Worm (Caenorhabditis elegans) whole organism, L2 larva: ENCODE measurements around the gene F29B9.8.

ENCODE experiments used
- F13H6.1 ChIP-seq: sonication (generic microtip); optimal IDR thresholded peaks from 2 replicates; lab custom pipeline; 2016; ENCODE audit warnings: missing genetic modification characterization, missing compliant biosample characterization
- R02D3.7 ChIP-seq: fragments of 150-350 bp; optimal IDR thresholded peaks from 2 replicates; lab custom pipeline; 2014; ENCODE audit warnings: missing biosample characterization, missing genetic modification characterization
- Y55F3AM.14 ChIP-seq: fragments of 200-800 bp; sonication (Bioruptor generic); optimal IDR thresholded peaks from 2 replicates; lab custom pipeline; 2018; ENCODE audit warnings: mild to moderate bottlenecking, missing genetic modification characterization, missing compliant biosample characterization
- alr-1 ChIP-seq: fragments of 150-350 bp; optimal IDR thresholded peaks from 2 replicates; lab custom pipeline; 2014; ENCODE audit warnings: missing biosample characterization, missing genetic modification characterization
- blmp-1 ChIP-seq: sonication (generic microtip); optimal IDR thresholded peaks from 2 replicates; lab custom pipeline; 2017; ENCODE audit warnings: missing genetic modification characterization, mild to moderate bottlenecking, missing compliant biosample characterization, antibody characterized with exemption, moderate library complexity; ENCODE audit not compliant: insufficient read depth
- ceh-16 ChIP-seq: fragments of 150-350 bp; optimal IDR thresholded peaks from 2 replicates; lab custom pipeline; 2014; ENCODE audit warnings: missing biosample characterization, missing genetic modification characterization
- crh-2 ChIP-seq: sonication (generic microtip); optimal IDR thresholded peaks from 2 replicates; lab custom pipeline; 2017; ENCODE audit warnings: missing biosample characterization, missing genetic modification characterization
- dmd-4 ChIP-seq: sonication (generic microtip); optimal IDR thresholded peaks from 2 replicates; lab custom pipeline; 2017; ENCODE audit warnings: missing biosample characterization, missing genetic modification characterization
- elt-1 ChIP-seq: fragments of 150-350 bp; optimal IDR thresholded peaks from 2 replicates; lab custom pipeline; 2014; ENCODE audit warnings: missing biosample characterization, missing genetic modification characterization
- elt-3 ChIP-seq: sonication (generic microtip); optimal IDR thresholded peaks from 2 replicates; lab custom pipeline; 2017; ENCODE audit warnings: missing biosample characterization, missing genetic modification characterization
- fos-1 ChIP-seq: fragments of 150-350 bp; optimal IDR thresholded peaks from 2 replicates; lab custom pipeline; 2014; ENCODE audit warnings: missing biosample characterization, missing genetic modification characterization
- gmeb-1 ChIP-seq: fragments of 150-350 bp; optimal IDR thresholded peaks from 2 replicates; lab custom pipeline; 2014; ENCODE audit warnings: missing biosample characterization, missing genetic modification characterization
- lin-11 ChIP-seq: fragments of 150-350 bp; sonication (generic microtip); optimal IDR thresholded peaks from 2 replicates; lab custom pipeline; 2014; ENCODE audit warnings: missing biosample characterization, missing genetic modification characterization, inconsistent platforms, mixed read lengths
- lsy-2 ChIP-seq, 2 experiments: fragments of 150-350 bp in 1 of 2; sonication (generic microtip) in 1 of 2; optimal IDR thresholded peaks; 2 replicates each; lab custom pipeline; 2014 to 2017; ENCODE audit warnings: missing biosample characterization in 2 of 2, missing genetic modification characterization in 2 of 2
- mbf-1 ChIP-seq: sonication (generic microtip); optimal IDR thresholded peaks from 2 replicates; lab custom pipeline; 2017; ENCODE audit warnings: missing biosample characterization, missing genetic modification characterization
- mdl-1 ChIP-seq, 2 experiments: fragments of 150-350 bp in 1 of 2; sonication (generic microtip) in 1 of 2; optimal IDR thresholded peaks; 2 replicates each; lab custom pipeline; 2017; ENCODE audit warnings: missing biosample characterization in 2 of 2, missing genetic modification characterization in 2 of 2
- nhr-129 ChIP-seq: fragments of 150-350 bp; optimal IDR thresholded peaks from 2 replicates; lab custom pipeline; 2014; ENCODE audit warnings: missing biosample characterization, missing genetic modification characterization
- nhr-21 ChIP-seq: fragments of 150-350 bp; optimal IDR thresholded peaks from 2 replicates; lab custom pipeline; 2014; ENCODE audit warnings: missing biosample characterization, missing genetic modification characterization
- nhr-237 ChIP-seq: fragments of 150-350 bp; optimal IDR thresholded peaks from 2 replicates; lab custom pipeline; 2014; ENCODE audit warnings: missing biosample characterization, missing genetic modification characterization
- nhr-25 ChIP-seq: fragments of 150-350 bp; sonication (generic microtip); optimal IDR thresholded peaks from 3 replicates; lab custom pipeline; 2014; ENCODE audit warnings: missing biosample characterization, missing genetic modification characterization
- nhr-6 ChIP-seq: fragments of 150-350 bp; optimal IDR thresholded peaks from 2 replicates; lab custom pipeline; 2014; ENCODE audit warnings: missing biosample characterization, missing genetic modification characterization
- nhr-77 ChIP-seq: fragments of 150-350 bp; optimal IDR thresholded peaks from 2 replicates; lab custom pipeline; 2014; ENCODE audit warnings: missing biosample characterization, missing genetic modification characterization
- sem-4 ChIP-seq: fragments of 150-350 bp; optimal IDR thresholded peaks from 2 replicates; lab custom pipeline; 2014; ENCODE audit warnings: missing biosample characterization, missing genetic modification reagents, missing genetic modification characterization
- skn-1 ChIP-seq: sonication (generic microtip); optimal IDR thresholded peaks from 2 replicates; lab custom pipeline; 2017; ENCODE audit warnings: missing biosample characterization, missing genetic modification characterization
- sma-9 ChIP-seq, 2 experiments: fragments of 150-350 bp in 1 of 2; sonication (generic microtip) in 1 of 2; optimal IDR thresholded peaks; 2 replicates each; lab custom pipeline; 2014 to 2016; ENCODE audit warnings: missing genetic modification characterization in 2 of 2, mild to moderate bottlenecking in 1 of 2, missing biosample characterization in 1 of 2, missing compliant biosample characterization in 1 of 2, missing genetic modification reagents in 1 of 2, moderate library complexity in 1 of 2
- snpc-4 ChIP-seq: fragments of 150-350 bp; optimal IDR thresholded peaks from 2 replicates; lab custom pipeline; 2014; ENCODE audit warnings: missing biosample characterization, missing genetic modification characterization
- unc-39 ChIP-seq: fragments of 150-350 bp; optimal IDR thresholded peaks from 2 replicates; lab custom pipeline; 2014; ENCODE audit warnings: missing biosample characterization, missing genetic modification characterization
- unc-55 ChIP-seq: fragments of 150-350 bp; sonication (generic microtip); optimal IDR thresholded peaks from 3 replicates; lab custom pipeline; 2014; ENCODE audit warnings: missing biosample characterization, missing genetic modification reagents, missing genetic modification characterization
- zag-1 ChIP-seq: fragments of 150-350 bp; optimal IDR thresholded peaks from 2 replicates; lab custom pipeline; 2014; ENCODE audit warnings: missing biosample characterization, missing genetic modification characterization
- ztf-1 ChIP-seq: fragments of 200-800 bp; sonication (Bioruptor generic); conservative IDR thresholded peaks from 2 replicates; pipeline ENCODE4 v1.3.6; 2022; ENCODE audit warnings: missing genetic modification characterization, missing compliant biosample characterization
- ztf-4 ChIP-seq: fragments of 150-350 bp; optimal IDR thresholded peaks from 2 replicates; lab custom pipeline; 2014; ENCODE audit warnings: missing biosample characterization, missing genetic modification characterization

The F29B9.8 gene

DNA sequence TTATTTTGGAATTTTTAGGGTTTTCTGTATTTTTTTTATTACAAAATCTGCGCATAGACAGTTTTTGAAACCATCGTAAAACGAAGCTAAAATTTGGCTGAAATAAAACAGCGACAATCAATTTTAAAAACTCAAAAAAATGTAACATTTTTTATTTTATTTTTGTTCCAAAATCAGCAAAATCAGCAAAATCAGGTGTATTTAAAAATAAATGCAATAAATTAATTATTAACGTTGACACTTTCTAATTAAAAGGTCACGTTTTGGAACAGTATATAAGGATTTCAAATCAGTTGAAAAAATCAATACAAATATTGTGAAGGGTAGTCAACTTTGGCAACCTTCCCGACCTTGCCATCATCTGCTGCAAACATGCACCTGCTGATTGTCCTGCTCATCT is 14.1 kb upstream of the F29B9.8 start, which contains the start of gene R105.1:
Gene R105.1, plus strand, starts transcription at position 301 of the 400 bp plus-strand sequence.
- TF ChIP-seq nhr-77 (tag; lab: Kevin White, UChicago), result no peak
- no peak for TF ChIP-seq skn-1 (tag; lab: Kevin White, UChicago)
- no peak for TF ChIP-seq mdl-1 (tag; optimal IDR thresholded peaks at IDR 0.05; lab: Kevin White, UChicago)
- TF ChIP-seq unc-55 (GFP tag; lab: Kevin White, UChicago), result no peak
- TF ChIP-seq ztf-4 (tag; lab: Kevin White, UChicago), result no peak
- TF ChIP-seq gmeb-1 (tag; lab: Kevin White, UChicago), result no peak
- TF ChIP-seq crh-2 (tag; lab: Kevin White, UChicago), result no peak
- TF ChIP-seq lin-11, result no peak
- no peak for TF ChIP-seq elt-3 (tag; lab: Kevin White, UChicago)
- TF ChIP-seq mbf-1 (tag; lab: Kevin White, UChicago), result no peak
- no peak for TF ChIP-seq Y55F3AM.14
- no peak for TF ChIP-seq nhr-237 (tag; lab: Kevin White, UChicago)
- TF ChIP-seq fos-1 (tag; lab: Kevin White, UChicago), result no peak

DNA sequence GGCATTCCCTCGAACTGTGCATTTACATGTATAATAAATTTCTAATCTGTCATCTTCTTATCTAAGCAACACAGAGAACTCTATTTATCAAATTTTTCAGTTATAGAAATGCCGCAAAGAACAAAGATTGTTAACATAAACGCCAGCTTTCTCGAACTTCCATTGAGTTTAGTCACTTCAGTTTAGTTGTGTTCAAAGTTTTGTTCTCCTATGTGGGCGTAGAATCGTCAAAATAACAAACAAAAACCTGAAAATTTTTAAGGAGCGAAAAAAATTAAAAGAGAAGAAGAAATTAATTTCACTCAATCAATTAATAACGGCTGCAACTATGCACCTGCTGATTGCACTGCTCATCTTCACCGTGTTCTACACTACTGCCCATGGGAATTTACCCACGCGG is 11.5 kb upstream of the F29B9.8 start, which contains the start of gene R105.5:
Gene R105.5, plus strand, starts transcription at position 301 of the 400 bp plus-strand sequence.
- no peak for TF ChIP-seq sem-4
- no peak for TF ChIP-seq alr-1 (tag; lab: Kevin White, UChicago)
- no peak for TF ChIP-seq unc-55 (GFP tag; lab: Kevin White, UChicago)
- TF ChIP-seq sma-9 (GFP tag; optimal IDR thresholded peaks at IDR 0.05; lab: Kevin White, UChicago), result no peak
- no peak for TF ChIP-seq sma-9 (tag; optimal IDR thresholded peaks at IDR 0.05; lab: Kevin White, UChicago)
- no peak for TF ChIP-seq dmd-4 (tag; lab: Kevin White, UChicago)
- no peak for TF ChIP-seq mbf-1 (tag; lab: Kevin White, UChicago)
- no peak for TF ChIP-seq nhr-25 (tag; lab: Kevin White, UChicago)
- TF ChIP-seq elt-3 (tag; lab: Kevin White, UChicago), result no peak
- TF ChIP-seq ztf-4 (tag; lab: Kevin White, UChicago), result no peak
- no peak for TF ChIP-seq R02D3.7 (tag; lab: Kevin White, UChicago)
- no peak for TF ChIP-seq elt-1 (tag; lab: Kevin White, UChicago)

DNA sequence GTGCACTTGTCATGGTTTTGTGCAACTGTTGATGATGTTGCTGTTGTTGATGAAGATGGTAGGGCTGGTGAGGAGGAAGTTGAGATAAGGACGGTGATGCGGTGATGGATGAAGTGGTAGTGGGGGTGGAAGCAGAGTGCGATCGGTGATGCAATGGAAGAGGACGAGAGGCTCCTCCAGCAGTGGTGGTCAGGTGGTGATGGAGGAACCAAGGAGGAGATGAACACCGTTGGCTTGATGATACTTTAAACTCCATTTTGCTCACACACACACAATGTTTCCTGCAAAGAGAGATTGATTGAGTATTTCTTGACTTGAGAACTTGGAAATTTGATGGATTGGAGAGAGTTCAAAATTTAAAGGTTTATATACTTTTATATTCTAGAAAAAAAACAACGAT is 9.6 kb upstream of the F29B9.8 start, which contains the start of gene F19C7.8:
Gene F19C7.8, minus strand, starts transcription at position 256 of the 400 bp plus-strand sequence.
- TF ChIP-seq sma-9 (GFP tag; optimal IDR thresholded peaks at IDR 0.05; lab: Kevin White, UChicago) (peak; percentile 52), sma-9 (tag; optimal IDR thresholded peaks at IDR 0.05; lab: Kevin White, UChicago) (no peak), elt-3 (tag; lab: Kevin White, UChicago) (no peak), F13H6.1 (tag; lab: Kevin White, UChicago) (peak; percentile 36)

ce11 chrIV:4639352-4639751 is 8.1 kb upstream of the F29B9.8 start:
- TF ChIP-seq unc-55 (GFP tag; lab: Kevin White, UChicago) (no peak), unc-39 (tag; lab: Kevin White, UChicago) (no peak)

ce11 chrIV:4640941-4641340 is 6.5 kb upstream of the F29B9.8 start:
- TF ChIP-seq Y55F3AM.14 (no peak), nhr-21 (tag; lab: Kevin White, UChicago) (no peak), mbf-1 (tag; lab: Kevin White, UChicago) (no peak), nhr-6 (no peak), blmp-1 (tag; lab: Kevin White, UChicago) (peak; percentile 85), sem-4 (no peak), zag-1 (tag; lab: Kevin White, UChicago) (no peak), elt-3 (tag; lab: Kevin White, UChicago) (no peak), nhr-25 (tag; lab: Kevin White, UChicago) (no peak), ceh-16 (no peak), lsy-2 (tag; optimal IDR thresholded peaks at IDR 0.05; lab: Kevin White, UChicago) (no peak), mdl-1 (tag; optimal IDR thresholded peaks at IDR 0.05; lab: Kevin White, UChicago) (no peak), ztf-1 (GFP tag; lab: Robert Waterston, UW) (no peak), sma-9 (GFP tag; optimal IDR thresholded peaks at IDR 0.05; lab: Kevin White, UChicago) (peak; percentile 45), sma-9 (tag; optimal IDR thresholded peaks at IDR 0.05; lab: Kevin White, UChicago) (no peak), unc-55 (GFP tag; lab: Kevin White, UChicago) (no peak), snpc-4 (tag; lab: Kevin White, UChicago) (no peak), nhr-129 (tag; lab: Kevin White, UChicago) (no peak), fos-1 (tag; lab: Kevin White, UChicago) (peak; percentile 0)
